Worm (Caenorhabditis elegans) whole organism, midembryonic: ENCODE results near the gene ZC190.2.

Experiments used
- T22C8.4 ChIP-seq: fragments of 200-800 bp; sonication (Bioruptor generic); IDR thresholded peaks from 2 replicates; pipeline ENCODE4 v1.3.6; 2022; ENCODE audit warnings: missing genetic modification characterization, missing compliant biosample characterization
- flt-1 ChIP-seq: fragments of 200-800 bp; sonication (Bioruptor generic); IDR thresholded peaks from 2 replicates; pipeline ENCODE4 v1.3.6; 2022; ENCODE audit warnings: missing genetic modification characterization, missing compliant biosample characterization
- tab-1 ChIP-seq: fragments of 200-800 bp; sonication (Bioruptor generic); IDR thresholded peaks from 2 replicates; pipeline ENCODE4 v1.3.6; 2022; ENCODE audit warnings: missing genetic modification characterization, missing compliant biosample characterization
- ztf-29 ChIP-seq: fragments of 200-800 bp; sonication (Bioruptor generic); IDR thresholded peaks from 2 replicates; pipeline ENCODE4 v1.3.6; 2022; ENCODE audit warnings: missing genetic modification reagents, missing genetic modification characterization, missing compliant biosample characterization

DNA sequence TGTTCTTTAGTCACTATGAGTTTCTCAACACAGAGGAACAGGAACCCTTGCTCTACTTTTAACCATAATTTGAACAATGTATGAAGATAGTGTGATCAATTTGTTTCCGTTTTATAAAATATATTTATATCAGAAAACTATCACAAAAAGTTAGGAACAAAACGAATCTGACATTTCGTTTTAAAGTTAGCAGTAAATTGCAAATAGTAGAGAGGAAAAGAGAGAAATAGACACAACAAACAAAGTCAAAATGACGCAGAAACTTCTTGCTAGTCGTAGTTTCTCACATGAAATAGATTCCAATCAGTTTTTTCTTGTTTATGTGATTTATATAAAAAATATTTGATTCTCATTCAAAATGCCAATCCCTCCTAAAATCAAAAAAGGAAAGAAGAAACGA lies 48.0 kb downstream of the ZC190.2 start, which contains the start of gene ZC196.5:
- TF ChIP-seq ztf-29 (GFP tag; lab: Robert Waterston, UW) (no peak), tab-1 (no peak), flt-1 (no peak), T22C8.4 (GFP tag; lab: Robert Waterston, UW) (no peak)
